Worm (Caenorhabditis elegans) whole organism, L1 larva: Measurements from ENCODE around the gene srt-32.

ENCODE experiments used
- ama-1 ChIP-seq: fragments of 150-350 bp; optimal IDR thresholded peaks from 2 replicates; lab custom pipeline; 2014
- ces-1 ChIP-seq: fragments of 150-350 bp; optimal IDR thresholded peaks from 2 replicates; lab custom pipeline; 2014; ENCODE audit warnings: missing biosample characterization, missing genetic modification reagents, missing genetic modification characterization
- egl-13 ChIP-seq: sonication (generic microtip); optimal IDR thresholded peaks from 2 replicates; lab custom pipeline; 2016; ENCODE audit warnings: missing genotype, missing genetic modification reagents, missing genetic modification characterization, missing compliant biosample characterization
- egl-27 ChIP-seq, 2 experiments: fragments of 150-350 bp in 1 of 2; sonication (generic microtip); optimal IDR thresholded peaks; 3 replicates each; lab custom pipeline; 2017 to 2018; ENCODE audit warnings: missing biosample characterization in 2 of 2, missing genetic modification characterization in 2 of 2, missing genetic modification reagents in 2 of 2
- elt-3 ChIP-seq, 6 experiments: fragments of 150-350 bp in 1 of 6; sonication (generic microtip); optimal IDR thresholded peaks; 2 replicates each; lab custom pipeline; 2017 to 2018; ENCODE audit warnings: missing biosample characterization in 6 of 6, missing genetic modification characterization in 6 of 6, inconsistent platforms in 1 of 6
- lin-13 ChIP-seq: fragments of 150-350 bp; optimal IDR thresholded peaks from 2 replicates; lab custom pipeline; 2014; ENCODE audit warnings: missing biosample characterization, missing genetic modification reagents, missing genetic modification characterization
- lin-35 ChIP-seq, 2 experiments: fragments of 150-350 bp; optimal IDR thresholded peaks; 2 replicates each; lab custom pipeline; 2014; ENCODE audit warnings: missing biosample characterization in 2 of 2, missing genetic modification characterization in 2 of 2, missing genetic modification reagents in 2 of 2
- lin-39 ChIP-seq: fragments of 150-350 bp; optimal IDR thresholded peaks from 2 replicates; lab custom pipeline; 2014; ENCODE audit warnings: missing biosample characterization, missing genetic modification reagents, missing genetic modification characterization
- lir-3 ChIP-seq: sonication (generic microtip); optimal IDR thresholded peaks from 2 replicates; lab custom pipeline; 2016; ENCODE audit warnings: mild to moderate bottlenecking, missing genetic modification characterization, moderate library complexity, missing compliant biosample characterization; ENCODE audit not compliant: poor library complexity
- nhr-20 ChIP-seq: sonication (generic microtip); optimal IDR thresholded peaks from 2 replicates; lab custom pipeline; 2016; ENCODE audit warnings: mild to moderate bottlenecking, missing genetic modification characterization, missing compliant biosample characterization
- sptf-1 ChIP-seq: fragments of 150-350 bp; optimal IDR thresholded peaks from 2 replicates; lab custom pipeline; 2014; ENCODE audit warnings: missing biosample characterization, missing genetic modification characterization
- unc-130 ChIP-seq: fragments of 150-350 bp; optimal IDR thresholded peaks from 2 replicates; lab custom pipeline; 2017; ENCODE audit warnings: missing biosample characterization, missing genetic modification characterization, inconsistent platforms
- ztf-11 ChIP-seq, 2 experiments: sonication (generic microtip); optimal IDR thresholded peaks; 2 replicates each; lab custom pipeline; 2016 to 2017; ENCODE audit warnings: missing genetic modification characterization in 2 of 2, missing biosample characterization in 1 of 2, missing compliant biosample characterization in 1 of 2

DNA sequence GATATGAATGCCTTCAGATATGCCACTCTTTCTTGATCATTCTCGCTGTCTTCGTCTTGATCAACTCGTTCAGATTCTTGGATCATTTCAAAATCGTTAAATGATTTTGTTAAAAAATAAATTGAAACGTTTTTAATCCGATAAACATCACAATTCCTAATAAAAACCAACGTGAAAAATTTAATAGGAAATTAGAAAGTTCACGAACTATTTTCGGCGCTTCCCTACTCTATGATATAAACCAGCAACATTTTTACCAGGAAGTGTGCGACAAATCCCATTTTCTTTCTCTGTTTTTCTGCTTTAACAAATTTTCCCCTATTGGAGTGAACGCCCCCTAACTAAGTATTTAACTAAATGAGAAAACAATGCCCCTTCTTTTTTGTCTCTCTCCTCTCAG, 25.9 kb downstream of the srt-32 start, which contains the start of gene Y40H4A.2:
- TF ChIP-seq lin-35 (GFP tag; optimal IDR thresholded peaks at IDR 0.05; lab: Kevin White, UChicago): no peak
- no peak for TF ChIP-seq lin-13 (GFP tag; lab: Kevin White, UChicago)
- TF ChIP-seq lir-3: no peak
- no peak for TF ChIP-seq unc-130 (tag; lab: Kevin White, UChicago)
- TF ChIP-seq egl-27 (tag; optimal IDR thresholded peaks at IDR 0.05; lab: Kevin White, UChicago): no peak
- no peak for TF ChIP-seq ces-1 (GFP tag; lab: Kevin White, UChicago)
- no peak for TF ChIP-seq nhr-20 (tag; lab: Kevin White, UChicago)
- TF ChIP-seq lin-39 (tag; lab: Kevin White, UChicago): no peak
- TF ChIP-seq sptf-1 (tag; lab: Kevin White, UChicago): no peak
- TF ChIP-seq elt-3 (tag; optimal IDR thresholded peaks at IDR 0.05; lab: Kevin White, UChicago): no peak
- TF ChIP-seq ztf-11 (tag; optimal IDR thresholded peaks at IDR 0.05; lab: Kevin White, UChicago): no peak
- no peak for TF ChIP-seq ama-1 (lab: Kevin White, UChicago)
- TF ChIP-seq egl-13 (tag; lab: Kevin White, UChicago): no peak
